Worm (Caenorhabditis elegans) whole organism, late embryonic: Measurements from ENCODE around the gene fmo-4.

Experiments used
- C08G9.2 ChIP-seq: sonication (generic microtip); optimal IDR thresholded peaks from 2 replicates; lab custom pipeline; 2016; ENCODE audit warnings: mild to moderate bottlenecking, missing genetic modification characterization, moderate library complexity, missing compliant biosample characterization
- C38D4.7 ChIP-seq: fragments of 200-800 bp; sonication (Bioruptor generic); optimal IDR thresholded peaks from 2 replicates; lab custom pipeline; 2018; ENCODE audit warnings: mild to moderate bottlenecking, missing genetic modification characterization, moderate library complexity, missing compliant biosample characterization
- F13H6.1 ChIP-seq: sonication (generic microtip); optimal IDR thresholded peaks from 2 replicates; lab custom pipeline; 2016; ENCODE audit warnings: missing genetic modification characterization, missing compliant biosample characterization
- K02D7.2 ChIP-seq: sonication (generic microtip); optimal IDR thresholded peaks from 2 replicates; lab custom pipeline; 2017; ENCODE audit warnings: mild to moderate bottlenecking, missing genetic modification characterization, missing compliant biosample characterization
- Y22D7AL.16 ChIP-seq: sonication (generic microtip); optimal IDR thresholded peaks from 2 replicates; lab custom pipeline; 2016; ENCODE audit warnings: missing genetic modification characterization, missing compliant biosample characterization
- ahr-1 ChIP-seq: sonication (generic microtip); optimal IDR thresholded peaks from 2 replicates; lab custom pipeline; 2016; ENCODE audit warnings: missing genetic modification characterization, missing compliant biosample characterization
- ceh-14 ChIP-seq: sonication (generic microtip); optimal IDR thresholded peaks from 2 replicates; lab custom pipeline; 2016; ENCODE audit warnings: missing genotype, missing genetic modification characterization, missing compliant biosample characterization
- ceh-19 ChIP-seq: fragments of 200-800 bp; sonication (Bioruptor generic); optimal IDR thresholded peaks from 2 replicates; lab custom pipeline; 2018; ENCODE audit warnings: mild to moderate bottlenecking, missing genetic modification characterization, missing compliant biosample characterization
- ceh-2 ChIP-seq: sonication (generic microtip); optimal IDR thresholded peaks from 2 replicates; lab custom pipeline; 2016; ENCODE audit warnings: missing genotype, missing genetic modification characterization, missing compliant biosample characterization
- ceh-31 ChIP-seq: sonication (generic microtip); optimal IDR thresholded peaks from 2 replicates; lab custom pipeline; 2016; ENCODE audit warnings: missing genetic modification characterization, missing compliant biosample characterization
- ceh-48 ChIP-seq: sonication (generic microtip); optimal IDR thresholded peaks from 2 replicates; lab custom pipeline; 2016; ENCODE audit warnings: missing genetic modification characterization, inconsistent platforms, missing compliant biosample characterization
- dmd-4 ChIP-seq: sonication (generic microtip); optimal IDR thresholded peaks from 2 replicates; lab custom pipeline; 2016; ENCODE audit warnings: borderline replicate concordance, missing genetic modification characterization, missing compliant biosample characterization
- elt-2 ChIP-seq: sonication (generic microtip); optimal IDR thresholded peaks from 2 replicates; lab custom pipeline; 2016; ENCODE audit warnings: missing genetic modification reagents, missing genetic modification characterization, missing compliant biosample characterization
- elt-4 ChIP-seq: sonication (generic microtip); optimal IDR thresholded peaks from 2 replicates; lab custom pipeline; 2016; ENCODE audit warnings: missing genetic modification characterization, missing compliant biosample characterization
- fkh-10 ChIP-seq: fragments of 150-350 bp; optimal IDR thresholded peaks from 2 replicates; lab custom pipeline; 2014; ENCODE audit warnings: missing biosample characterization, missing genetic modification reagents, missing genetic modification characterization
- fkh-6 ChIP-seq: sonication (generic microtip); optimal IDR thresholded peaks from 2 replicates; lab custom pipeline; 2016; ENCODE audit warnings: missing genetic modification characterization, missing compliant biosample characterization
- hlh-13 ChIP-seq: fragments of 200-800 bp; sonication (Bioruptor generic); optimal IDR thresholded peaks from 2 replicates; lab custom pipeline; 2018; ENCODE audit warnings: mild to moderate bottlenecking, missing genetic modification characterization, missing compliant biosample characterization
- hlh-30 ChIP-seq: sonication (generic microtip); optimal IDR thresholded peaks from 2 replicates; lab custom pipeline; 2017; ENCODE audit warnings: antibody characterized with exemption, missing genetic modification characterization, missing compliant biosample characterization; ENCODE audit not compliant: insufficient read depth
- hlh-8 ChIP-seq: sonication (generic microtip); optimal IDR thresholded peaks from 2 replicates; lab custom pipeline; 2016; ENCODE audit warnings: missing genotype, missing genetic modification characterization, missing compliant biosample characterization
- lin-11 ChIP-seq: fragments of 200-800 bp; sonication (Bioruptor generic); optimal IDR thresholded peaks from 2 replicates; lab custom pipeline; 2018; ENCODE audit warnings: mild to moderate bottlenecking, missing genetic modification characterization, missing compliant biosample characterization
- madf-2 ChIP-seq: sonication (generic microtip); optimal IDR thresholded peaks from 2 replicates; lab custom pipeline; 2017; ENCODE audit warnings: missing genetic modification characterization, missing compliant biosample characterization
- mec-3 ChIP-seq: sonication (generic microtip); optimal IDR thresholded peaks from 2 replicates; lab custom pipeline; 2016; ENCODE audit warnings: borderline replicate concordance, missing genetic modification characterization, missing compliant biosample characterization
- nhr-232 ChIP-seq: sonication (generic microtip); optimal IDR thresholded peaks from 2 replicates; lab custom pipeline; 2016; ENCODE audit warnings: missing genetic modification characterization, missing compliant biosample characterization
- odd-2 ChIP-seq: sonication (generic microtip); optimal IDR thresholded peaks from 2 replicates; lab custom pipeline; 2017; ENCODE audit warnings: antibody characterized with exemption, mild to moderate bottlenecking, missing genetic modification characterization, missing compliant biosample characterization
- pax-1 ChIP-seq: fragments of 150-350 bp; optimal IDR thresholded peaks from 2 replicates; lab custom pipeline; 2014; ENCODE audit warnings: missing biosample characterization, missing genetic modification characterization
- pha-2 ChIP-seq: sonication (generic microtip); optimal IDR thresholded peaks from 2 replicates; lab custom pipeline; 2017; ENCODE audit warnings: mild to moderate bottlenecking, missing genetic modification characterization, missing compliant biosample characterization
- pha-4 ChIP-seq: fragments of 150-350 bp; optimal IDR thresholded peaks from 2 replicates; lab custom pipeline; 2018; ENCODE audit warnings: missing biosample characterization, missing genetic modification reagents, missing genetic modification characterization
- pqm-1 ChIP-seq: sonication (generic microtip); optimal IDR thresholded peaks from 2 replicates; lab custom pipeline; 2016; ENCODE audit warnings: missing genetic modification characterization, missing compliant biosample characterization
- rnt-1 ChIP-seq: sonication (generic microtip); optimal IDR thresholded peaks from 2 replicates; lab custom pipeline; 2016; ENCODE audit warnings: missing genetic modification characterization, missing compliant biosample characterization
- syd-9 ChIP-seq: sonication (generic microtip); optimal IDR thresholded peaks from 2 replicates; lab custom pipeline; 2016; ENCODE audit warnings: mild to moderate bottlenecking, missing genetic modification characterization, moderate library complexity, missing compliant biosample characterization
- tbx-7 ChIP-seq: sonication (generic microtip); optimal IDR thresholded peaks from 2 replicates; lab custom pipeline; 2016; ENCODE audit warnings: missing genotype, missing genetic modification characterization, missing compliant biosample characterization
- ttx-3 ChIP-seq: sonication (generic microtip); optimal IDR thresholded peaks from 2 replicates; lab custom pipeline; 2016; ENCODE audit warnings: missing genetic modification reagents, missing genetic modification characterization, missing compliant biosample characterization
- unc-3 ChIP-seq, 2 experiments: fragments of 200-800 bp in 1 of 2; sonication (Bioruptor generic) in 1 of 2; sonication (generic microtip) in 1 of 2; conservative IDR thresholded peaks in 1 of 2; optimal IDR thresholded peaks in 1 of 2; 2 replicates each; pipeline versions ENCODE4 v1.3.6 to Lab custom; 2016 to 2022; ENCODE audit warnings: missing compliant biosample characterization in 2 of 2, missing genetic modification characterization in 2 of 2, missing genetic modification reagents in 1 of 2
- unc-86 ChIP-seq: sonication (generic microtip); optimal IDR thresholded peaks from 2 replicates; lab custom pipeline; 2016; ENCODE audit warnings: missing genetic modification characterization, missing compliant biosample characterization
- ztf-16 ChIP-seq: sonication (generic microtip); optimal IDR thresholded peaks from 2 replicates; lab custom pipeline; 2017; ENCODE audit warnings: missing genetic modification characterization, missing compliant biosample characterization

fmo-4 gene

DNA sequence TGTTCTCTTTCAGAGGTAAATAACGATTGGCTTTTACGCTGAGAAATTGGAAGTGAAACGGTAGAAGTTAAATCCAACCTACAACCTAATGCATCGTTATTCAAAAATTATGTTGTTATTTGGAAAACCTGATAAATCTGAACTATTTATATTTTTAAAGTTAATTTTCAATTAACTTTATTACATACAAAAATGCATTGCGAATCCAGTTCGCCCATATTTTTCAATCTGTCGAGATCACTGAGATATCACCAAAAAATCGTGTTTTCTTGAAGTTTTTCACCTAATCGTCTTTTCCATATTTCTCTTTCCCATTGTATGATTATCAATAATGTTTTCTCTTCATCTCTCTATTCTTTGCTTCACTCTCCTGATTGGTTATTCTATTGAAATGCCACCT lies 14.2 kb upstream of the fmo-4 start, which contains the start of gene F53F4.15:
F53F4.15 (plus strand) TSS at position 301 of the 400 bp plus-strand sequence.
- TF ChIP-seq hlh-8 (tag; lab: Kevin White, UChicago): no peak
- no peak for TF ChIP-seq C08G9.2 (tag; lab: Kevin White, UChicago)
- TF ChIP-seq pax-1 (tag; lab: Kevin White, UChicago): no peak
- TF ChIP-seq ceh-14: no peak
- no peak for TF ChIP-seq odd-2 (tag; lab: Kevin White, UChicago)
- no peak for TF ChIP-seq ahr-1 (tag; lab: Kevin White, UChicago)
- no peak for TF ChIP-seq syd-9 (tag; lab: Kevin White, UChicago)
- no peak for TF ChIP-seq dmd-4
- TF ChIP-seq rnt-1 (tag; lab: Kevin White, UChicago): no peak
- no peak for TF ChIP-seq hlh-13
- no peak for TF ChIP-seq ceh-48 (tag; lab: Kevin White, UChicago)
- no peak for TF ChIP-seq fkh-6
- TF ChIP-seq elt-4: no peak
- no peak for TF ChIP-seq pha-4 (tag; lab: Kevin White, UChicago)
- TF ChIP-seq ceh-31 (tag; lab: Kevin White, UChicago): no peak

- TF ChIP-seq rnt-1 (tag; lab: Kevin White, UChicago): no peak
Measured at ce11 chrV:13619752-13620151, 13.3 kb upstream of the fmo-4 start, which contains the start of gene srd-11. TSS of gene srd-11 (minus strand) at chrV:13619852.

- TF ChIP-seq elt-4: no peak
- TF ChIP-seq ceh-19 (GFP tag; lab: Kevin White, UChicago): no peak
- TF ChIP-seq rnt-1 (tag; lab: Kevin White, UChicago): no peak
- TF ChIP-seq tbx-7 (tag; lab: Kevin White, UChicago): no peak
Measured at ce11 chrV:13613870-13614269, 7.4 kb upstream of the fmo-4 start, which contains the start of gene F53F4.7. TSS of gene F53F4.7 (minus strand) at chrV:13613970.

DNA sequence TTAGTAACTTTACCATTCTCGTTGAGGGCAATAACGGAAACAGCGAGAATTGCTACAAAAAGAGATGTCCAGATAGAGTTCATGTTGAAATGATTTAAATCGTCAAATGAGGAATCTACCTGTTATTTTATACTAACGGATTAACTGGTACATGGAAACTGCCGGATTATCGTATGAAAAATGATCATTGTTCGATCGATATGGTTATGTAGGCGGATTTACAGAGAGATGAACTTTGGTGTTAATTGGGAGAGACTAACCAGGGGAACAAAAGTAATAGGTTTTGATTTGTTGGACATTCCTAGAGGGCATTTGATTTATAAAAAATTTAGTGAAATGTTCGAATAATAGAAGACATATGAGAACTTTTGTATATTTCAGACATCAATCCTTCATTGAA lies 5.3 kb upstream of the fmo-4 start, which contains the start of gene spig-9:
spig-9 (minus strand) TSS at position 101 of the 400 bp plus-strand sequence.
- no peak for TF ChIP-seq C38D4.7 (GFP tag; lab: Kevin White, UChicago)
- no peak for TF ChIP-seq lin-11 (tag; lab: Kevin White, UChicago)
- no peak for TF ChIP-seq hlh-30 (tag; lab: Kevin White, UChicago)
- no peak for TF ChIP-seq hlh-8 (tag; lab: Kevin White, UChicago)
- no peak for TF ChIP-seq nhr-232
- TF ChIP-seq pqm-1 (tag; lab: Kevin White, UChicago): no peak
- no peak for TF ChIP-seq pha-2
- no peak for TF ChIP-seq fkh-10 (GFP tag; lab: Kevin White, UChicago)
- TF ChIP-seq mec-3 (tag; lab: Kevin White, UChicago): no peak
- no peak for TF ChIP-seq ztf-16 (tag; lab: Kevin White, UChicago)
- TF ChIP-seq ceh-2: no peak
- TF ChIP-seq hlh-13: no peak
- no peak for TF ChIP-seq madf-2
- no peak for TF ChIP-seq ahr-1 (tag; lab: Kevin White, UChicago)
- no peak for TF ChIP-seq pax-1 (tag; lab: Kevin White, UChicago)
- TF ChIP-seq, all 69 proteins: peak for 0

- TF ChIP-seq elt-2 (tag; lab: Kevin White, UChicago) (no peak), F13H6.1 (tag; lab: Kevin White, UChicago) (no peak), Y22D7AL.16 (tag; lab: Kevin White, UChicago) (no peak), unc-3 (GFP tag; conservative IDR thresholded peaks at IDR 0.05; lab: Robert Waterston, UW) (no peak), unc-3 (tag; optimal IDR thresholded peaks at IDR 0.05; lab: Kevin White, UChicago) (no peak), C38D4.7 (GFP tag; lab: Kevin White, UChicago) (no peak), hlh-8 (tag; lab: Kevin White, UChicago) (no peak), unc-86 (tag; lab: Kevin White, UChicago) (no peak), ttx-3 (tag; lab: Kevin White, UChicago) (no peak), K02D7.2 (tag; lab: Kevin White, UChicago) (no peak)
- TF ChIP-seq, all 69 proteins: peak for 0
Measured at ce11 chrV:13609806-13610205, 3.3 kb upstream of the fmo-4 start.
